Fruit fly (Drosophila melanogaster) whole organism, pupa: ENCODE measurements around the gene CG43074.

Experiments used
- CG13204 ChIP-seq: fragments of 200-800 bp; sonication (Bioruptor generic); optimal IDR thresholded peaks from 2 replicates; lab custom pipeline; 2018; ENCODE audit warnings: missing biosample characterization, mild to moderate bottlenecking, missing genetic modification characterization, moderate library complexity
- CG14655 ChIP-seq: fragments of 200-800 bp; sonication (Bioruptor generic); optimal IDR thresholded peaks from 3 replicates; lab custom pipeline; 2017; ENCODE audit warnings: mild to moderate bottlenecking, missing biosample characterization, missing genetic modification reagents, missing genetic modification characterization
- CG17806 ChIP-seq: fragments of 200-800 bp; sonication (Bioruptor generic); optimal IDR thresholded peaks from 2 replicates; lab custom pipeline; 2018; ENCODE audit warnings: missing biosample characterization, mild to moderate bottlenecking, missing genetic modification characterization, moderate library complexity
- CG8159 ChIP-seq: fragments of 200-800 bp; sonication (Bioruptor generic); optimal IDR thresholded peaks from 3 replicates; lab custom pipeline; 2018; ENCODE audit warnings: missing biosample characterization, mild to moderate bottlenecking, missing genetic modification characterization, moderate library complexity
- CG8301 ChIP-seq: fragments of 200-800 bp; sonication (Bioruptor generic); optimal IDR thresholded peaks from 2 replicates; lab custom pipeline; 2018; ENCODE audit warnings: missing biosample characterization, mild to moderate bottlenecking, missing genetic modification characterization

DNA sequence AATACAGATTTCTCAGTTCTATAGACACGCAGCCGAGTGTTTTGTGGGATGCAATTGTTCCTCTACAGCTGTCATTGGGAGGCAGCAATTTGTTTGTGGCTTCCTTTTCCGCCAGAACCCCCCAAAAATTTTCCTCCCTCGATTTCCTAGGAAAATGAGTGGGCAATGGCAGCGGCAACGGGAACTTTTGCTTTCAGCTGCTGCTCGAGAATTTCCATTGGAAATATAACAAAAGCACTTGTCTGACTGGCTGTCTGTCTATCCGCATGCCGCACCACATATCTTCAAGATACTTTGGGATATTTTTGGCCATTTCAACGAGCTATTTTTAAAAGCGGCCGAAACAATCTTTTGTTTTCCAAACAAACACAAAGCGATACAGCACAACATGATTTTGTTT is 39.3 kb upstream of the CG43074 start:
- TF ChIP-seq CG8159 (no peak), CG8301 (no peak), CG14655 (GFP tag; lab: Kevin White, UChicago) (no peak), CG17806 (tag; lab: Kevin White, UChicago) (no peak), CG13204 (GFP tag; lab: Kevin White, UChicago) (no peak)
